Worm (Caenorhabditis elegans) whole organism, mixed stage, embryonic: ENCODE measurements around the gene cest-1.1.

Source experiments
- M03D4.4 ChIP-seq: sonication (generic microtip); optimal IDR thresholded peaks from 2 replicates; lab custom pipeline; 2017; ENCODE audit warnings: mild to moderate bottlenecking, missing genetic modification characterization, missing compliant biosample characterization
- blmp-1 ChIP-seq: fragments of 150-350 bp; optimal IDR thresholded peaks from 2 replicates; lab custom pipeline; 2014; ENCODE audit warnings: missing biosample characterization, missing genetic modification characterization
- lin-32 ChIP-seq: fragments of 200-800 bp; sonication (Bioruptor generic); optimal IDR thresholded peaks from 2 replicates; lab custom pipeline; 2018; ENCODE audit warnings: mild to moderate bottlenecking, missing genetic modification characterization, missing compliant biosample characterization
- lsy-2 ChIP-seq: fragments of 150-350 bp; optimal IDR thresholded peaks from 2 replicates; lab custom pipeline; 2014; ENCODE audit warnings: missing biosample characterization, missing genetic modification characterization
- mab-5 ChIP-seq: fragments of 150-350 bp; optimal IDR thresholded peaks from 2 replicates; lab custom pipeline; 2014; ENCODE audit warnings: missing biosample characterization, missing genetic modification characterization
- nhr-2 ChIP-seq: fragments of 150-350 bp; optimal IDR thresholded peaks from 2 replicates; lab custom pipeline; 2014; ENCODE audit warnings: missing biosample characterization, missing genetic modification characterization
- nhr-237 ChIP-seq: fragments of 150-350 bp; optimal IDR thresholded peaks from 2 replicates; lab custom pipeline; 2014; ENCODE audit warnings: missing biosample characterization, missing genetic modification characterization
- nhr-28 ChIP-seq: fragments of 150-350 bp; optimal IDR thresholded peaks from 2 replicates; lab custom pipeline; 2014; ENCODE audit warnings: missing biosample characterization, missing genetic modification characterization
- pha-4 ChIP-seq: fragments of 150-350 bp; optimal IDR thresholded peaks from 2 replicates; lab custom pipeline; 2018; ENCODE audit warnings: missing biosample characterization, missing genetic modification reagents, missing genetic modification characterization
- snpc-4 ChIP-seq: fragments of 150-350 bp; optimal IDR thresholded peaks from 2 replicates; lab custom pipeline; 2014; ENCODE audit warnings: missing biosample characterization, missing genetic modification characterization
- unc-39 ChIP-seq: fragments of 150-350 bp; optimal IDR thresholded peaks from 2 replicates; lab custom pipeline; 2014; ENCODE audit warnings: missing biosample characterization, missing genetic modification characterization
- unc-62 ChIP-seq: fragments of 150-350 bp; optimal IDR thresholded peaks from 2 replicates; lab custom pipeline; 2014; ENCODE audit warnings: missing biosample characterization, missing genetic modification reagents, missing genetic modification characterization
- ztf-11 ChIP-seq: fragments of 150-350 bp; optimal IDR thresholded peaks from 2 replicates; lab custom pipeline; 2014; ENCODE audit warnings: missing biosample characterization, missing genetic modification characterization

DNA sequence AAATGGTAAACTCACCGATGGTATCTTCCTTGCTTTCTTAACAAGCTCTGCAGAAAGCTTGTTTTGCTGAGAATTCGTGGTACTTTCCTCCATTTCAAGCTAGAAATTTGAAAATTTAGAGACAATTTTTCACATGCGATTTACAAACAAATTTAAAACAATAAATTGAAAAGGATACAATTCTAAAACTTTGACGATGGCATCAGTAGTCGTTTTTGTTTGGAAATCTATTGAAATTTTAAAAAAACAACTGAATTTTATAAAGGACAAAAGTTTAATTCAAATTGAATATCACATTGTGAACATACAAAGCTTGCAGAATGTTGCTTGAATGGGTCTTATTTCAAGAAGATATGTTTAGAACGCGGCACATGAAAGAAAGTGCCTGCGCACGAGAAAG lies 1.1 kb upstream of the cest-1.1 start, which contains the start of gene ocam-1:
- TF ChIP-seq unc-39: no peak
- no peak for TF ChIP-seq ztf-11
- TF ChIP-seq lsy-2 (tag; lab: Kevin White, UChicago): no peak
- TF ChIP-seq nhr-2 (tag; lab: Kevin White, UChicago): no peak
- no peak for TF ChIP-seq nhr-28 (tag; lab: Kevin White, UChicago)
- TF ChIP-seq blmp-1 (tag; lab: Kevin White, UChicago): no peak
- TF ChIP-seq pha-4: no peak
- no peak for TF ChIP-seq unc-62 (GFP tag; lab: Kevin White, UChicago)
- no peak for TF ChIP-seq M03D4.4 (tag; lab: Kevin White, UChicago)
- TF ChIP-seq mab-5: no peak
- TF ChIP-seq nhr-237 (tag; lab: Kevin White, UChicago): no peak
- no peak for TF ChIP-seq lin-32 (GFP tag; lab: Kevin White, UChicago)
- TF ChIP-seq snpc-4 (tag; lab: Kevin White, UChicago): no peak
